Worm (Caenorhabditis elegans): ENCODE results near the gene pacl-1.

DNA sequence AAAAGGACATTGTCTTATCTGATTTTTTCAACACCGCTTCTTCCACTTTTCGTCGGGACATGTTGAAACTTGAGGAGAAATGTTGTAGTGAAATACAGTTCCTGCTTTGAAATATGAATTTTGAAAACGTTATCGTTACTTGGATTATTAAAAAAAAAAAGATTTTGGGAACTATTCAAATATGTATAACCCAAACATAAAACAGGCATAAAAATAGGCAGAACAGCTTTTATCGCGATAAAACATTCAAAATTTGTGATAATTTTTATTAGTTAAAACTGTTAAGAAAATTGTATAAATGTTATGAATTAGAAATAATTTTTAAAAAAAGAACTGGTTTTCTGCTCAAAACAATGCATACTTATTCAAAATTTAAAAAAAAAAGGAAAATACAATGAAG, 18.9 kb downstream of the pacl-1 start, which contains the start of gene bgnt-1.3:
- TF ChIP-seq mdl-1 (tag; optimal IDR thresholded peaks at IDR 0.05) (no peak), hlh-4 (tag; optimal IDR thresholded peaks at IDR 0.05) (no peak), ceh-63 (GFP tag; optimal IDR thresholded peaks at IDR 0.05) (no peak), elt-3 (tag; optimal IDR thresholded peaks at IDR 0.05) (no peak), mep-1 (tag; optimal IDR thresholded peaks at IDR 0.05) (no peak), zag-1 (tag; optimal IDR thresholded peaks at IDR 0.05) (no peak), fkh-10 (GFP tag; optimal IDR thresholded peaks at IDR 0.05) (no peak), aha-1 (tag; optimal IDR thresholded peaks at IDR 0.05) (no peak), nhr-85 (tag) (no peak), snpc-4 (tag; optimal IDR thresholded peaks at IDR 0.05) (no peak), hpl-2 (GFP tag; optimal IDR thresholded peaks at IDR 0.05) (no peak), swsn-7 (tag; optimal IDR thresholded peaks at IDR 0.05) (no peak), nhr-11 (tag; optimal IDR thresholded peaks at IDR 0.05) (no peak), xbp-1 (tag; optimal IDR thresholded peaks at IDR 0.05) (no peak)
